Worm (Caenorhabditis elegans) whole organism, L2 larva: ENCODE results near the gene erh-1.

Experiments
- R02D3.7 ChIP-seq: fragments of 150-350 bp; optimal IDR thresholded peaks from 2 replicates; lab custom pipeline; 2014; ENCODE audit warnings: missing biosample characterization, missing genetic modification characterization
- egl-27 ChIP-seq: sonication (generic microtip); optimal IDR thresholded peaks from 3 replicates; lab custom pipeline; 2017; ENCODE audit warnings: missing biosample characterization, missing genetic modification reagents, missing genetic modification characterization
- fos-1 ChIP-seq: fragments of 150-350 bp; optimal IDR thresholded peaks from 2 replicates; lab custom pipeline; 2014; ENCODE audit warnings: missing biosample characterization, missing genetic modification characterization
- lin-13 ChIP-seq: fragments of 150-350 bp; optimal IDR thresholded peaks from 2 replicates; lab custom pipeline; 2014; ENCODE audit warnings: missing biosample characterization, missing genetic modification reagents, missing genetic modification characterization
- lin-39 ChIP-seq: fragments of 150-350 bp; optimal IDR thresholded peaks from 2 replicates; lab custom pipeline; 2014; ENCODE audit warnings: missing biosample characterization, missing genetic modification reagents, missing genetic modification characterization
- unc-62 ChIP-seq: fragments of 150-350 bp; optimal IDR thresholded peaks from 2 replicates; lab custom pipeline; 2014; ENCODE audit warnings: missing biosample characterization, missing genetic modification reagents, missing genetic modification characterization
- ztf-11 ChIP-seq: sonication (generic microtip); optimal IDR thresholded peaks from 2 replicates; lab custom pipeline; 2017; ENCODE audit warnings: missing biosample characterization, missing genetic modification characterization

- TF ChIP-seq egl-27 (tag; lab: Kevin White, UChicago), result no peak
- no peak for TF ChIP-seq R02D3.7
- TF ChIP-seq fos-1, result no peak
- TF ChIP-seq lin-39 (tag; lab: Kevin White, UChicago), result no peak
- no peak for TF ChIP-seq unc-62 (GFP tag; lab: Kevin White, UChicago)
- TF ChIP-seq lin-13 (GFP tag; lab: Kevin White, UChicago), result no peak
- TF ChIP-seq ztf-11, result no peak
Observed at ce11 chrV:10556362-10556761, 22.6 kb downstream of the erh-1 start.
